Worm (Caenorhabditis elegans): ENCODE data around the gene slc-36.2.

ce11 chrII:522302-522701 lies at the start of gene slc-36.2:
- no peak for TF ChIP-seq flt-1 (GFP tag; IDR thresholded peaks at IDR 0.05)
- no peak for TF ChIP-seq med-1 (GFP tag; optimal IDR thresholded peaks at IDR 0.05; ENCODE audit: insufficient read depth)
- TF ChIP-seq ztf-23 (GFP tag; IDR thresholded peaks at IDR 0.05) = no peak
- no peak for TF ChIP-seq T22C8.4 (GFP tag; IDR thresholded peaks at IDR 0.05)
- TF ChIP-seq tab-1 (GFP tag; IDR thresholded peaks at IDR 0.05) = no peak
- TF ChIP-seq ref-1 (GFP tag; conservative IDR thresholded peaks at IDR 0.05) = no peak
- TF ChIP-seq klf-2 (GFP tag; conservative IDR thresholded peaks at IDR 0.05) = no peak
- TF ChIP-seq cog-1 (tag; optimal IDR thresholded peaks at IDR 0.05) = no peak
